Fruit fly (Drosophila melanogaster) whole organism, embryonic: ENCODE data around the gene Shaw.

Source experiments
- Atf-2 ChIP-seq: fragments of 200-800 bp; sonication (Bioruptor generic); optimal IDR thresholded peaks from 2 replicates; lab custom pipeline; 2016; ENCODE audit warnings: missing biosample characterization, missing genetic modification characterization
- CG10274 ChIP-seq: fragments of 200-800 bp; sonication (Bioruptor generic); optimal IDR thresholded peaks from 3 replicates; lab custom pipeline; 2017; ENCODE audit warnings: missing biosample characterization, mild to moderate bottlenecking, missing genetic modification characterization
- CG10543 ChIP-seq: fragments of 200-800 bp; sonication (Bioruptor generic); optimal IDR thresholded peaks from 3 replicates; lab custom pipeline; 2017; ENCODE audit warnings: missing biosample characterization, mild to moderate bottlenecking, missing genetic modification characterization, moderate library complexity
- CG11085 ChIP-seq: fragments of 200-800 bp; sonication (Bioruptor generic); IDR thresholded peaks from 2 replicates; pipeline ENCODE4 v1.3.6; 2022; ENCODE audit warnings: missing biosample characterization, missing genetic modification characterization
- CG11456 ChIP-seq: fragments of 200-800 bp; sonication (Bioruptor generic); IDR thresholded peaks from 3 replicates; pipeline ENCODE4 v1.3.6; 2022; ENCODE audit warnings: missing biosample characterization, missing genetic modification characterization
- CG11504 ChIP-seq: fragments of 200-800 bp; sonication (Bioruptor generic); optimal IDR thresholded peaks from 3 replicates; lab custom pipeline; 2019; ENCODE audit warnings: missing biosample characterization, mild to moderate bottlenecking, missing genetic modification characterization, moderate library complexity
- CG12299 ChIP-seq: fragments of 200-800 bp; sonication (Bioruptor generic); optimal IDR thresholded peaks from 2 replicates; lab custom pipeline; 2018; ENCODE audit warnings: missing biosample characterization, mild to moderate bottlenecking, missing genetic modification characterization
- CG13775 ChIP-seq: fragments of 200-800 bp; sonication (Bioruptor generic); optimal IDR thresholded peaks from 3 replicates; lab custom pipeline; 2017; ENCODE audit warnings: missing biosample characterization, mild to moderate bottlenecking, missing genetic modification characterization
- CG14710 ChIP-seq: fragments of 200-800 bp; sonication (Bioruptor generic); optimal IDR thresholded peaks from 3 replicates; lab custom pipeline; 2019; ENCODE audit warnings: missing biosample characterization, mild to moderate bottlenecking, missing genetic modification characterization, moderate library complexity
- CG14860 ChIP-seq: fragments of 200-800 bp; sonication (Bioruptor generic); IDR thresholded peaks from 3 replicates; pipeline ENCODE4 v1.3.6; 2022; ENCODE audit warnings: missing biosample characterization, missing genetic modification characterization; ENCODE audit not compliant: partially characterized antibody
- CG15696 ChIP-seq: fragments of 200-800 bp; sonication (Bioruptor generic); optimal IDR thresholded peaks from 2 replicates; lab custom pipeline; 2019; ENCODE audit warnings: missing biosample characterization, mild to moderate bottlenecking, missing genetic modification characterization, moderate library complexity
- CG17912 ChIP-seq: fragments of 200-800 bp; sonication (Bioruptor generic); optimal IDR thresholded peaks from 2 replicates; lab custom pipeline; 2018; ENCODE audit warnings: missing biosample characterization, mild to moderate bottlenecking, missing genetic modification characterization
- CG2199 ChIP-seq: fragments of 200-800 bp; sonication (Bioruptor generic); IDR thresholded peaks from 3 replicates; pipeline ENCODE4 v1.3.6; 2022; ENCODE audit warnings: missing biosample characterization, missing genetic modification characterization
- CG2875 ChIP-seq: fragments of 200-800 bp; sonication (Bioruptor generic); optimal IDR thresholded peaks from 2 replicates; lab custom pipeline; 2017; ENCODE audit warnings: missing biosample characterization, mild to moderate bottlenecking, missing genetic modification characterization, missing genetic modification reagents
- CG31441 ChIP-seq: fragments of 200-800 bp; sonication (Bioruptor generic); IDR thresholded peaks from 2 replicates; pipeline ENCODE4 v1.3.6; 2022; ENCODE audit warnings: missing biosample characterization, missing genetic modification characterization
- CG32767 ChIP-seq: fragments of 200-800 bp; sonication (Bioruptor generic); IDR thresholded peaks from 2 replicates; pipeline ENCODE4 v1.3.6; 2022; ENCODE audit warnings: missing biosample characterization, missing genetic modification characterization
- CG33213 ChIP-seq: fragments of 200-800 bp; sonication (Bioruptor generic); optimal IDR thresholded peaks from 3 replicates; lab custom pipeline; 2016; ENCODE audit warnings: missing biosample characterization, missing genetic modification characterization
- CG4282 ChIP-seq: fragments of 200-800 bp; sonication (Bioruptor generic); optimal IDR thresholded peaks from 2 replicates; lab custom pipeline; 2016; ENCODE audit warnings: missing biosample characterization, missing genetic modification characterization
- CG4360 ChIP-seq: fragments of 200-800 bp; sonication (Bioruptor generic); IDR thresholded peaks from 2 replicates; pipeline ENCODE4 v1.3.6; 2022; ENCODE audit warnings: missing biosample characterization, missing genetic modification characterization
- CG6272 ChIP-seq: fragments of 200-800 bp; sonication (Bioruptor generic); IDR thresholded peaks from 2 replicates; pipeline ENCODE4 v1.3.6; 2022; ENCODE audit warnings: missing biosample characterization, missing genetic modification characterization
- CG6854 ChIP-seq: fragments of 200-800 bp; sonication (Bioruptor generic); optimal IDR thresholded peaks from 3 replicates; lab custom pipeline; 2017; ENCODE audit warnings: missing biosample characterization, mild to moderate bottlenecking, missing genetic modification characterization
- CHES-1-like ChIP-seq: fragments of 200-800 bp; sonication (Bioruptor generic); optimal IDR thresholded peaks from 2 replicates; lab custom pipeline; 2016; ENCODE audit warnings: missing biosample characterization, missing genetic modification characterization
- GATAe ChIP-seq: fragments of 200-800 bp; sonication (Bioruptor generic); conservative IDR thresholded peaks from 2 replicates; pipeline ENCODE4 v1.3.6; 2022; ENCODE audit warnings: missing biosample characterization, missing genetic modification characterization
- MBD-R2 ChIP-seq: fragments of 200-800 bp; sonication (Bioruptor generic); IDR thresholded peaks from 2 replicates; pipeline ENCODE4 v1.3.6; 2022; ENCODE audit warnings: missing biosample characterization, missing genetic modification characterization
- Meics ChIP-seq: fragments of 200-800 bp; sonication (Bioruptor generic); optimal IDR thresholded peaks from 2 replicates; lab custom pipeline; 2017; ENCODE audit warnings: missing biosample characterization, mild to moderate bottlenecking, missing genetic modification characterization
- NC2α ChIP-seq: fragments of 200-800 bp; sonication (Bioruptor generic); optimal IDR thresholded peaks from 2 replicates; lab custom pipeline; 2016; ENCODE audit warnings: missing biosample characterization, missing genetic modification characterization
- Nf-YA ChIP-seq: fragments of 200-800 bp; sonication (Bioruptor generic); IDR thresholded peaks from 2 replicates; pipeline ENCODE4 v1.3.6; 2022; ENCODE audit warnings: missing biosample characterization, missing genetic modification characterization
- NfI ChIP-seq: fragments of 200-800 bp; sonication (Bioruptor generic); optimal IDR thresholded peaks from 3 replicates; lab custom pipeline; 2018; ENCODE audit warnings: missing biosample characterization, mild to moderate bottlenecking, missing genetic modification characterization, moderate library complexity
- Optix ChIP-seq: fragments of 200-800 bp; sonication (Bioruptor generic); IDR thresholded peaks from 3 replicates; pipeline ENCODE4 v1.3.6; 2022; ENCODE audit warnings: missing biosample characterization, missing genetic modification characterization
- PHDP ChIP-seq: fragments of 200-800 bp; sonication (Bioruptor generic); optimal IDR thresholded peaks from 3 replicates; lab custom pipeline; 2018; ENCODE audit warnings: missing biosample characterization, mild to moderate bottlenecking, missing genetic modification characterization, moderate library complexity
- Sin3A ChIP-seq: fragments of >200 bp; optimal IDR thresholded peaks from 2 replicates; lab custom pipeline; 2018
- Tbp ChIP-seq: fragments of >200 bp; optimal IDR thresholded peaks from 2 replicates; lab custom pipeline; 2018; ENCODE audit warnings: missing biosample characterization, missing genetic modification characterization
- ase ChIP-seq: fragments of 200-800 bp; sonication (Bioruptor generic); IDR thresholded peaks from 3 replicates; pipeline ENCODE4 v1.3.6; 2022; ENCODE audit warnings: missing biosample characterization, missing genetic modification characterization
- ash1 ChIP-seq: fragments of 200-800 bp; sonication (Bioruptor generic); optimal IDR thresholded peaks from 2 replicates; lab custom pipeline; 2018; ENCODE audit warnings: missing biosample characterization, mild to moderate bottlenecking, missing genetic modification characterization
- corto ChIP-seq: fragments of 200-800 bp; sonication (Bioruptor generic); optimal IDR thresholded peaks from 2 replicates; lab custom pipeline; 2016; ENCODE audit warnings: missing biosample characterization, mild to moderate bottlenecking, missing genetic modification characterization, moderate library complexity
- ems ChIP-seq: fragments of 200-800 bp; sonication (Bioruptor generic); optimal IDR thresholded peaks from 3 replicates; lab custom pipeline; 2016; ENCODE audit warnings: missing biosample characterization, missing genetic modification characterization
- kah ChIP-seq: fragments of 200-800 bp; sonication (Bioruptor generic); optimal IDR thresholded peaks from 2 replicates; lab custom pipeline; 2018; ENCODE audit warnings: missing biosample characterization, mild to moderate bottlenecking, missing genetic modification characterization
- kni ChIP-seq: fragments of 200-800 bp; sonication (Bioruptor generic); optimal IDR thresholded peaks from 3 replicates; lab custom pipeline; 2017; ENCODE audit warnings: mild to moderate bottlenecking, missing biosample characterization, missing genetic modification reagents, missing genetic modification characterization
- mld ChIP-seq: fragments of 200-800 bp; sonication (Bioruptor generic); IDR thresholded peaks from 3 replicates; pipeline ENCODE4 v1.3.6; 2022; ENCODE audit warnings: missing biosample characterization, missing genetic modification characterization; ENCODE audit not compliant: partially characterized antibody
- odd ChIP-seq: fragments of 200-800 bp; sonication (Bioruptor generic); optimal IDR thresholded peaks from 2 replicates; lab custom pipeline; 2017; ENCODE audit warnings: missing biosample characterization, mild to moderate bottlenecking, missing genetic modification characterization
- pb ChIP-seq: fragments of 200-800 bp; sonication (Bioruptor generic); optimal IDR thresholded peaks from 3 replicates; lab custom pipeline; 2016; ENCODE audit warnings: missing biosample characterization, missing genetic modification characterization
- phol ChIP-seq: fragments of 200-800 bp; sonication (Bioruptor generic); optimal IDR thresholded peaks from 3 replicates; lab custom pipeline; 2018; ENCODE audit warnings: missing biosample characterization, mild to moderate bottlenecking, missing genetic modification characterization, moderate library complexity
- pnt ChIP-seq: fragments of 200-800 bp; sonication (Bioruptor generic); optimal IDR thresholded peaks from 3 replicates; lab custom pipeline; 2016; ENCODE audit warnings: missing biosample characterization, missing genetic modification characterization
- seq ChIP-seq: fragments of 200-800 bp; sonication (Bioruptor generic); IDR thresholded peaks from 2 replicates; pipeline ENCODE4 v1.3.6; 2022; ENCODE audit warnings: missing biosample characterization, missing genetic modification characterization
- sisA ChIP-seq: fragments of 200-800 bp; sonication (Bioruptor generic); IDR thresholded peaks from 2 replicates; pipeline ENCODE4 v1.3.6; 2022; ENCODE audit warnings: missing biosample characterization, missing genetic modification characterization
- ssp ChIP-seq: fragments of 200-800 bp; sonication (Bioruptor generic); IDR thresholded peaks from 2 replicates; pipeline ENCODE4 v1.3.6; 2022; ENCODE audit warnings: missing biosample characterization, missing genetic modification characterization
- stc ChIP-seq: fragments of 200-800 bp; sonication (Bioruptor generic); IDR thresholded peaks from 2 replicates; pipeline ENCODE4 v1.3.6; 2022; ENCODE audit warnings: missing biosample characterization, missing genetic modification characterization
- stwl ChIP-seq: fragments of 200-800 bp; sonication (Bioruptor generic); optimal IDR thresholded peaks from 3 replicates; lab custom pipeline; 2018; ENCODE audit warnings: missing biosample characterization, mild to moderate bottlenecking, missing genetic modification characterization, moderate library complexity
- trh ChIP-seq: fragments of 200-800 bp; sonication (Bioruptor generic); optimal IDR thresholded peaks from 2 replicates; lab custom pipeline; 2016; ENCODE audit warnings: missing biosample characterization, missing genetic modification characterization
- vvl ChIP-seq: fragments of 200-800 bp; sonication (Bioruptor generic); IDR thresholded peaks from 2 replicates; pipeline ENCODE4 v1.3.6; 2022; ENCODE audit warnings: missing biosample characterization, missing genetic modification characterization
- z ChIP-seq: fragments of 200-800 bp; sonication (Bioruptor generic); IDR thresholded peaks from 3 replicates; pipeline ENCODE4 v1.3.6; 2022; ENCODE audit warnings: missing biosample characterization, missing genetic modification characterization

Gene Shaw

DNA sequence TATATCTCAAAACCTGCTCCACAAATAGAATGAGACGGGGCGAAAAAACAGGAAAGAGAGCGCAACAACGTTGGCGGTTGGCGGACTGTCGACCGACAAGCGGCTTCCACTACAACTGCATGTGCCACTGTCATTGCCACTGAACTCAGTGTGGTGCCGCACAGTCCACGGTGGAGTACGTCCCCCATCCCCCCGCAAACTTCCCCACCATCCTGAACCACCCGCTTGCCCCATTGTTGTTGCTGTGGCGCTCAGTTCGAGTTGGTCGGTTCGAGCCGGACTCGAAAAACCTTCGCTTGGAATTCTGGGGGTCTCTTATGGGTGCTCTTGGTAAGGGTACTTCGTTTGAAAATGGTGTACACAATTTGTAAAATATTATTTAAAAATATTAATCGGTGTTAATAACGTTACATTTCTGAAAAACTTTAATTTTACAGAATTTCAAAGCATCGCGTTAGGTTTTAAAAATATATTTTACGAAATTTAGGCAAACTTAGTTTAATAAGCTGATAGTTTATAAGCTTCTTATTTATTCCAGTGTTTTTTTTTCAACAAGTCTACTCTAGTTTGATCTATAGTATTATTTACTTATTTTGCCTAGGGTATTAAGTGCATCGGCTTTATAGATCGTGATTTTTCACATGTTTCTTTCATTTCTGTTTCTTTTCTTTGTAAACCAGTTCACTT lies 55.1 kb downstream of the Shaw start (continued):
- TF ChIP-seq z (GFP tag; lab: Robert Waterston, UW), result peak; percentile 67; the same call in 2 of the 3 replicates
- no peak for TF ChIP-seq Sin3A
- peak; percentile 74 for TF ChIP-seq CG31441 (GFP tag; lab: Robert Waterston, UW)
- TF ChIP-seq CG14860 (GFP tag; lab: Robert Waterston, UW), result no peak
- TF ChIP-seq CG2875 (GFP tag; lab: Kevin White, UChicago), result peak; percentile 25
- TF ChIP-seq CG4360 (GFP tag; lab: Robert Waterston, UW), result peak; percentile 80
- TF ChIP-seq stc (GFP tag; lab: Robert Waterston, UW), result no peak
- TF ChIP-seq trh (GFP tag; lab: Kevin White, UChicago), result peak; percentile 3
- no peak for TF ChIP-seq stwl (tag; lab: Kevin White, UChicago)
- TF ChIP-seq sisA, result no peak
- no peak for TF ChIP-seq CG4282 (GFP tag; lab: Kevin White, UChicago)
- TF ChIP-seq Meics (GFP tag; lab: Kevin White, UChicago), result peak; percentile 65
- no peak for TF ChIP-seq CG12299 (tag; lab: Kevin White, UChicago)
- no peak for TF ChIP-seq NfI (GFP tag; lab: Kevin White, UChicago)
- TF ChIP-seq seq (GFP tag; lab: Robert Waterston, UW), result peak; percentile 24; the same call in 1 of the 2 replicates
- no peak for TF ChIP-seq MBD-R2
- peak; percentile 82 for TF ChIP-seq CG11504 (tag; lab: Kevin White, UChicago)
- TF ChIP-seq CG11085 (GFP tag; lab: Robert Waterston, UW), result no peak
- no peak for TF ChIP-seq ase
- peak; percentile 82 for TF ChIP-seq phol (tag; lab: Kevin White, UChicago)
- TF ChIP-seq CG10543, result peak; percentile 64
- peak; percentile 18 for TF ChIP-seq CG32767
- peak; percentile 47 for TF ChIP-seq CG13775 (GFP tag; lab: Kevin White, UChicago)
- no peak for TF ChIP-seq CG11456
- peak; percentile 47 for TF ChIP-seq CG15696
- peak; percentile 6 for TF ChIP-seq corto (GFP tag; lab: Kevin White, UChicago)
- TF ChIP-seq odd (GFP tag; lab: Kevin White, UChicago), result peak; percentile 78
- no peak for TF ChIP-seq CG17912
- TF ChIP-seq kni, result peak; percentile 96
- no peak for TF ChIP-seq GATAe
- peak; percentile 66 for TF ChIP-seq PHDP (tag; lab: Kevin White, UChicago)
- no peak for TF ChIP-seq kah
- TF ChIP-seq NC2α (GFP tag; lab: Kevin White, UChicago), result no peak
- no peak for TF ChIP-seq pb
- TF ChIP-seq CG10274 (GFP tag; lab: Kevin White, UChicago), result no peak
- TF ChIP-seq ems (GFP tag; lab: Kevin White, UChicago), result no peak
- TF ChIP-seq Atf-2 (GFP tag; lab: Kevin White, UChicago), result no peak
- TF ChIP-seq Nf-YA (GFP tag; lab: Robert Waterston, UW), result 0 out of 2 replicates have a peak, but pooled peaks have one; percentile 30
- peak; percentile 11 for TF ChIP-seq CG6854 (GFP tag; lab: Kevin White, UChicago)
- 0 out of 2 replicates have a peak, but pooled peaks have one; percentile 11 for TF ChIP-seq vvl
- no peak for TF ChIP-seq Optix (GFP tag; lab: Robert Waterston, UW)
- TF ChIP-seq ssp (GFP tag; lab: Robert Waterston, UW), result peak; percentile 39
- no peak for TF ChIP-seq mld (GFP tag; lab: Robert Waterston, UW)
- TF ChIP-seq ash1, result no peak
- no peak for TF ChIP-seq pnt (GFP tag; lab: Kevin White, UChicago)
- TF ChIP-seq CG2199, result peak; percentile 86
- no peak for TF ChIP-seq CHES-1-like
- no peak for TF ChIP-seq CG6272 (GFP tag; lab: Robert Waterston, UW)
- no peak for TF ChIP-seq CG33213
- no peak for TF ChIP-seq Tbp
- peak; percentile 71 for TF ChIP-seq CG14710 (tag; lab: Kevin White, UChicago)
